Worm (Caenorhabditis elegans) whole organism, L3 larva: ENCODE data around the gene T21E8.5.

Experiments
- elt-1 ChIP-seq: fragments of 150-350 bp; optimal IDR thresholded peaks from 2 replicates; lab custom pipeline; 2014; ENCODE audit warnings: missing biosample characterization, missing genetic modification characterization
- nhr-77 ChIP-seq: fragments of 150-350 bp; optimal IDR thresholded peaks from 2 replicates; lab custom pipeline; 2014; ENCODE audit warnings: missing biosample characterization, missing genetic modification characterization
- pha-4 ChIP-seq: fragments of 150-350 bp; optimal IDR thresholded peaks from 2 replicates; lab custom pipeline; 2014; ENCODE audit warnings: missing biosample characterization, missing genetic modification reagents, missing genetic modification characterization
- snpc-4 ChIP-seq: fragments of 150-350 bp; optimal IDR thresholded peaks from 2 replicates; lab custom pipeline; 2014; ENCODE audit warnings: missing biosample characterization, missing genetic modification characterization
- tbx-2 ChIP-seq: sonication (generic microtip); optimal IDR thresholded peaks from 2 replicates; lab custom pipeline; 2016; ENCODE audit warnings: mild to moderate bottlenecking, missing genetic modification characterization, missing compliant biosample characterization
- ztf-11 ChIP-seq: fragments of 150-350 bp; optimal IDR thresholded peaks from 2 replicates; lab custom pipeline; 2014; ENCODE audit warnings: missing biosample characterization, missing genetic modification characterization

DNA sequence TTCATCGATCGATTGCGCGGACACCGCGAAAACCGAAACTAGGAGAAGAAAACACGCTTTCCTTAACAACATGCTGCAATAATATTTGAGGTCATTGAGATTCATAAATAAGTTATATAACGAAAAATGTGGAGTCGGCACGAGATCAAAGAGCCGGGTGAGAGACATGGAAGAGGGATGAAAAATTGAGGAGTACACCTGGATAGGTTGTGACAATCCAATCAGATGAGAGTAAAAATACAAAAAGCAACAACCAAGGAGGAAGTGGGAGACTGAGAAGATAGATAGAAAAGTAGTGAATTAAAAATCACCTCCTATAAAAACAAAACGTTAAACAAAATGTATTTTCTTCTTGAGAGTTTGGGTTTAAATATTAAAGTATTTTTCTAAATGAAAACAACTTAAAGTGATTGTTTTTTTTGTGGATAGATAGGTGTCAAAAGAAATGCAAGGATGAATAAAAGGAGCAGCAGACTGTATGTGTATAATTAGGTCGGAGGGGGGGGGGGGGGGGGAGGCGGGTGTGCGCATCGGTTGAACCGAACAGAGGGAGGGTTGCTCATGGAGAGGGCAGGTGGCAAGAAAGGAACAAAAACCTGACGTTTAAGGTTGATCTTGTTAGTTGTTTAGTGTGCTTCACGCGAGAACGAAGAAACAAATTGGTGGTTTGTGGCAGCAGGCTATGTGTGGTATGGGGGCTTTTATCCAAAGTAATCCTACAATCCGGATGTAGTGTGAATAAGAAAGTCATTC is 41.2 kb upstream of the T21E8.5 start, which contains the start of gene C05A9.2:
- TF ChIP-seq pha-4 (tag; lab: Kevin White, UChicago) (no peak), ztf-11 (tag; lab: Kevin White, UChicago) (no peak), nhr-77 (tag; lab: Kevin White, UChicago) (no peak), snpc-4 (no peak), elt-1 (tag; lab: Kevin White, UChicago) (no peak), tbx-2 (tag; lab: Kevin White, UChicago) (no peak)
